Worm (Caenorhabditis elegans) whole organism, dauer: ENCODE results near the gene T02C12.5.

Source experiments
- unc-62 ChIP-seq: sonication (generic microtip); optimal IDR thresholded peaks from 2 replicates; lab custom pipeline; 2017; ENCODE audit warnings: missing biosample characterization, missing genetic modification reagents, missing genetic modification characterization

The T02C12.5 gene

ce11 chrIII:4028061-4028460 lies at the start of gene T02C12.5:
Gene T02C12.5, minus strand, starts transcription at chrIII:4028161.
- TF ChIP-seq unc-62: no peak

- TF ChIP-seq unc-62: no peak
Observed at ce11 chrIII:4070239-4070638, 42.3 kb upstream of the T02C12.5 start.

ce11 chrIII:4068120-4068519 lies 40.2 kb upstream of the T02C12.5 start:
- no peak for TF ChIP-seq unc-62

ce11 chrIII:4066333-4066732 lies 38.4 kb upstream of the T02C12.5 start, which contains the start of gene unc-79:
Gene unc-79, plus strand, starts transcription at chrIII:4066633.
- no peak for TF ChIP-seq unc-62

ce11 chrIII:4063724-4064123 lies 35.8 kb upstream of the T02C12.5 start:
- TF ChIP-seq unc-62: no peak

ce11 chrIII:4060019-4060418 lies 32.1 kb upstream of the T02C12.5 start, which contains the start of gene his-70:
Gene his-70, minus strand, starts transcription at chrIII:4060119.
- no peak for TF ChIP-seq unc-62

- TF ChIP-seq unc-62: no peak
Observed at ce11 chrIII:4058643-4059042, 30.7 kb upstream of the T02C12.5 start, which contains the start of gene his-69. Gene his-69, minus strand, starts transcription at chrIII:4058743.

- TF ChIP-seq unc-62: no peak
Observed at ce11 chrIII:4057894-4058293, 29.9 kb upstream of the T02C12.5 start, which contains the start of gene rcq-5. Gene rcq-5, minus strand, starts transcription at chrIII:4057976.

- TF ChIP-seq unc-62: no peak
Observed at ce11 chrIII:4049150-4049549, 21.2 kb upstream of the T02C12.5 start.

- TF ChIP-seq unc-62: no peak
Observed at ce11 chrIII:4039775-4040174, 11.8 kb upstream of the T02C12.5 start.

- no peak for TF ChIP-seq unc-62
Observed at ce11 chrIII:4037332-4037731, 9.4 kb upstream of the T02C12.5 start.

ce11 chrIII:4036740-4037139 lies 8.8 kb upstream of the T02C12.5 start, which contains the start of gene hum-5:
Gene hum-5, minus strand, starts transcription at chrIII:4036840.
- no peak for TF ChIP-seq unc-62

ce11 chrIII:4034984-4035383 lies 7.0 kb upstream of the T02C12.5 start:
- no peak for TF ChIP-seq unc-62

- TF ChIP-seq unc-62: no peak
Observed at ce11 chrIII:4030839-4031238, 2.9 kb upstream of the T02C12.5 start.

- no peak for TF ChIP-seq unc-62
Observed at ce11 chrIII:4021866-4022265, 6.1 kb downstream of the T02C12.5 start, which contains the start of gene tftc-5. Gene tftc-5, plus strand, starts transcription at chrIII:4022166.

- no peak for TF ChIP-seq unc-62
Observed at ce11 chrIII:4019801-4020200, 8.2 kb downstream of the T02C12.5 start, which contains the start of gene snpc-3.4. Gene snpc-3.4, plus strand, starts transcription at chrIII:4020037.

ce11 chrIII:4018591-4019580 lies 9.1 kb downstream of the T02C12.5 start:
- no peak for TF ChIP-seq unc-62

- no peak for TF ChIP-seq unc-62
Observed at ce11 chrIII:4018095-4018498, 9.9 kb downstream of the T02C12.5 start.
